Fruit fly (Drosophila melanogaster): ENCODE results near the gene CG8578.

The CG8578 gene

dm6 chrX:15870777-15871757 lies 26.8 kb downstream of the CG8578 start (continued):
- TF ChIP-seq hb (GFP tag; IDR thresholded peaks at IDR 0.05; ENCODE audit: partially characterized antibody) (no peak), Awh (GFP tag; IDR thresholded peaks at IDR 0.05) (peak; percentile 77), Max (GFP tag; optimal IDR thresholded peaks at IDR 0.05) (peak; percentile 35), fd3F (GFP tag; optimal IDR thresholded peaks at IDR 0.05) (peak; percentile 65), CG10543 (GFP tag; optimal IDR thresholded peaks at IDR 0.05) (no peak), aop (GFP tag; IDR thresholded peaks at IDR 0.05) (no peak), CG42726 (GFP tag; IDR thresholded peaks at IDR 0.05; ENCODE audit: partially characterized antibody) (no peak), Oli (tag; optimal IDR thresholded peaks at IDR 0.05) (no peak), caup (GFP tag; optimal IDR thresholded peaks at IDR 0.05; ENCODE audit: severe bottlenecking) (peak; percentile 90), kah (GFP tag; optimal IDR thresholded peaks at IDR 0.05) (peak; percentile 71), E2f1 (GFP tag; IDR thresholded peaks at IDR 0.05) (no peak), CrebB (tag; optimal IDR thresholded peaks at IDR 0.05) (peak; percentile 89), CG1529 (GFP tag; optimal IDR thresholded peaks at IDR 0.05) (peak; percentile 50), Abd-B (GFP tag; optimal IDR thresholded peaks at IDR 0.05) (no peak), bab2 (GFP tag; optimal IDR thresholded peaks at IDR 0.05) (peak; percentile 51), CG8478 (optimal IDR thresholded peaks at IDR 0.05) (no peak), CG12299 (tag; optimal IDR thresholded peaks at IDR 0.05) (peak; percentile 63), CG14441 (GFP tag; IDR thresholded peaks at IDR 0.05) (no peak), Mrtf (GFP tag; IDR thresholded peaks at IDR 0.05) (no peak), CG33557 (GFP tag; optimal IDR thresholded peaks at IDR 0.05) (peak; percentile 53), dm (GFP tag; optimal IDR thresholded peaks at IDR 0.05) (no peak), CG11560 (tag; IDR thresholded peaks at IDR 0.05) (no peak), YL-1 (GFP tag; optimal IDR thresholded peaks at IDR 0.05) (peak; percentile 37), wek (GFP tag; optimal IDR thresholded peaks at IDR 0.05) (peak; percentile 90), CG9797 (GFP tag; optimal IDR thresholded peaks at IDR 0.05) (no peak), cad (GFP tag; optimal IDR thresholded peaks at IDR 0.05) (no peak), stwl (tag; optimal IDR thresholded peaks at IDR 0.05) (no peak), Hand (GFP tag; optimal IDR thresholded peaks at IDR 0.05) (peak; percentile 65), sisA (GFP tag; IDR thresholded peaks at IDR 0.05) (no peak), sob (GFP tag; IDR thresholded peaks at IDR 0.05) (peak; percentile 66), CG12104 (GFP tag; optimal IDR thresholded peaks at IDR 0.05) (peak; percentile 67), CG32772 (GFP tag; IDR thresholded peaks at IDR 0.05) (no peak), CG15073 (GFP tag; optimal IDR thresholded peaks at IDR 0.05) (no peak), CG6854 (GFP tag; optimal IDR thresholded peaks at IDR 0.05) (peak; percentile 85), Atf6 (GFP tag; IDR thresholded peaks at IDR 0.05) (peak; percentile 78), NC2α (GFP tag; optimal IDR thresholded peaks at IDR 0.05) (peak; percentile 24), tap (tag; optimal IDR thresholded peaks at IDR 0.05) (no peak), Sox100B (GFP tag; optimal IDR thresholded peaks at IDR 0.05) (no peak), lov (optimal IDR thresholded peaks at IDR 0.05) (no peak), lov (GFP tag; IDR thresholded peaks at IDR 0.05) (no peak), CG31388 (GFP tag; optimal IDR thresholded peaks at IDR 0.05) (no peak), CG11456 (GFP tag; IDR thresholded peaks at IDR 0.05) (no peak), Aef1 (GFP tag; IDR thresholded peaks at IDR 0.05) (no peak), CG12744 (GFP tag; optimal IDR thresholded peaks at IDR 0.05) (peak; percentile 60), dati (GFP tag; IDR thresholded peaks at IDR 0.05) (no peak), Hr39 (optimal IDR thresholded peaks at IDR 0.05) (no peak), Kr (GFP tag; optimal IDR thresholded peaks at IDR 0.05) (no peak), CG3163 (GFP tag; optimal IDR thresholded peaks at IDR 0.05) (peak; percentile 57), ase (GFP tag; IDR thresholded peaks at IDR 0.05) (no peak), slbo (GFP tag; IDR thresholded peaks at IDR 0.05) (no peak), Ets97D (GFP tag; optimal IDR thresholded peaks at IDR 0.05) (no peak)

Measured in whole organism, embryonic.